Fruit fly (Drosophila melanogaster) whole organism, prepupa: ENCODE measurements around the gene CG17221.
A peak's percentile ranks its signal among the peaks of the same experiment; 100 is the strongest.

Experiments used
- Blimp-1 ChIP-seq: fragments of 200-800 bp; sonication (Bioruptor generic); optimal IDR thresholded peaks from 3 replicates; lab custom pipeline; 2017; ENCODE audit warnings: missing biosample characterization, missing genetic modification characterization, mild to moderate bottlenecking, moderate library complexity, missing genetic modification reagents
- CG11762 ChIP-seq: fragments of 200-800 bp; sonication (Bioruptor generic); optimal IDR thresholded peaks from 3 replicates; lab custom pipeline; 2016; ENCODE audit warnings: missing biosample characterization, missing genetic modification characterization; ENCODE audit not compliant: insufficient read depth
- CG1621 ChIP-seq: fragments of 200-800 bp; sonication (Bioruptor generic); optimal IDR thresholded peaks from 3 replicates; lab custom pipeline; 2018; ENCODE audit warnings: missing biosample characterization, mild to moderate bottlenecking, missing genetic modification characterization
- CG16779 ChIP-seq: fragments of 200-800 bp; sonication (Bioruptor generic); optimal IDR thresholded peaks from 3 replicates; lab custom pipeline; 2017; ENCODE audit warnings: missing biosample characterization, mild to moderate bottlenecking, missing genetic modification characterization
- CG3032 ChIP-seq: fragments of 200-800 bp; optimal IDR thresholded peaks from 2 replicates; lab custom pipeline; 2019; ENCODE audit warnings: missing biosample characterization, mild to moderate bottlenecking, missing genetic modification characterization, moderate library complexity
- CG31627 ChIP-seq: fragments of 200-800 bp; sonication (Bioruptor generic); optimal IDR thresholded peaks from 3 replicates; lab custom pipeline; 2016; ENCODE audit warnings: missing biosample characterization, missing genetic modification characterization
- CG34406 ChIP-seq: fragments of 200-800 bp; sonication (Bioruptor generic); optimal IDR thresholded peaks from 3 replicates; lab custom pipeline; 2016; ENCODE audit warnings: missing biosample characterization, missing genetic modification characterization
- CG3919 ChIP-seq: fragments of 200-800 bp; sonication (Bioruptor generic); optimal IDR thresholded peaks from 3 replicates; lab custom pipeline; 2016; ENCODE audit warnings: missing biosample characterization, missing genetic modification characterization
- CG4318 ChIP-seq: fragments of 200-800 bp; sonication (Bioruptor generic); optimal IDR thresholded peaks from 3 replicates; lab custom pipeline; 2017; ENCODE audit warnings: missing biosample characterization, mild to moderate bottlenecking, missing genetic modification characterization
- CG6854 ChIP-seq: fragments of 200-800 bp; sonication (Bioruptor generic); optimal IDR thresholded peaks from 2 replicates; lab custom pipeline; 2017; ENCODE audit warnings: missing biosample characterization, mild to moderate bottlenecking, missing genetic modification characterization
- CG8632 ChIP-seq: fragments of 200-800 bp; sonication (Bioruptor generic); optimal IDR thresholded peaks from 3 replicates; lab custom pipeline; 2016; ENCODE audit warnings: missing biosample characterization, missing genetic modification characterization
- Eip78C ChIP-seq: fragments of 200-800 bp; sonication (Bioruptor generic); peaks from one replicate; lab custom pipeline; 2016; ENCODE audit warnings: missing biosample characterization, missing genetic modification characterization
- Hr38 ChIP-seq: sonication (Bioruptor generic); optimal IDR thresholded peaks from 2 replicates; lab custom pipeline; 2016; ENCODE audit warnings: missing biosample characterization, missing genetic modification characterization
- Hr4 ChIP-seq: fragments of 200-800 bp; sonication (Bioruptor generic); optimal IDR thresholded peaks from 3 replicates; lab custom pipeline; 2016; ENCODE audit warnings: missing biosample characterization, missing genetic modification characterization
- Met ChIP-seq: fragments of 200-800 bp; sonication (Bioruptor generic); optimal IDR thresholded peaks from 3 replicates; lab custom pipeline; 2016; ENCODE audit warnings: missing biosample characterization, missing genetic modification characterization
- Smox ChIP-seq: fragments of 200-800 bp; sonication (Bioruptor generic); optimal IDR thresholded peaks from 3 replicates; lab custom pipeline; 2016; ENCODE audit warnings: missing biosample characterization, missing genetic modification characterization
- Sox102F ChIP-seq: fragments of 200-800 bp; sonication (Bioruptor generic); optimal IDR thresholded peaks from 2 replicates; lab custom pipeline; 2016; ENCODE audit warnings: missing biosample characterization, mild to moderate bottlenecking, missing genetic modification characterization
- Sox14 ChIP-seq: fragments of 200-800 bp; sonication (Bioruptor generic); optimal IDR thresholded peaks from 3 replicates; lab custom pipeline; 2016; ENCODE audit warnings: missing biosample characterization, missing genetic modification characterization
- achi ChIP-seq: fragments of 200-800 bp; sonication (Bioruptor generic); optimal IDR thresholded peaks from 3 replicates; lab custom pipeline; 2016; ENCODE audit warnings: missing biosample characterization, missing genetic modification characterization
- acj6 ChIP-seq: fragments of 200-800 bp; sonication (Bioruptor generic); optimal IDR thresholded peaks from 3 replicates; lab custom pipeline; 2016; ENCODE audit warnings: missing biosample characterization, missing genetic modification characterization
- cyc ChIP-seq: fragments of 200-800 bp; sonication (Bioruptor generic); optimal IDR thresholded peaks from 3 replicates; lab custom pipeline; 2016; ENCODE audit warnings: missing biosample characterization, missing genetic modification characterization
- fd59A ChIP-seq: fragments of 200-800 bp; sonication (Bioruptor generic); optimal IDR thresholded peaks from 2 replicates; lab custom pipeline; 2017; ENCODE audit warnings: missing biosample characterization, mild to moderate bottlenecking, missing genetic modification characterization, missing genetic modification reagents
- fd85E ChIP-seq: fragments of 200-800 bp; sonication (Bioruptor generic); optimal IDR thresholded peaks from 3 replicates; lab custom pipeline; 2016; ENCODE audit warnings: missing biosample characterization, missing genetic modification characterization
- fkh ChIP-seq: fragments of 200-800 bp; sonication (Bioruptor generic); optimal IDR thresholded peaks from 3 replicates; lab custom pipeline; 2017; ENCODE audit warnings: missing biosample characterization, mild to moderate bottlenecking, missing genetic modification characterization, moderate library complexity
- lz ChIP-seq: fragments of 200-800 bp; sonication (Bioruptor generic); optimal IDR thresholded peaks from 3 replicates; lab custom pipeline; 2016; ENCODE audit warnings: missing biosample characterization, missing genetic modification characterization
- net ChIP-seq: fragments of 200-800 bp; sonication (Bioruptor generic); optimal IDR thresholded peaks from 3 replicates; lab custom pipeline; 2016; ENCODE audit warnings: missing biosample characterization, missing genetic modification characterization
- ss ChIP-seq, 2 experiments: fragments of 200-800 bp; sonication (Bioruptor generic); optimal IDR thresholded peaks; 2 replicates in 1 of 2; 3 replicates in 1 of 2; lab custom pipeline; 2017 to 2018; ENCODE audit warnings: mild to moderate bottlenecking in 2 of 2, missing biosample characterization in 2 of 2, missing genetic modification characterization in 2 of 2, moderate library complexity in 1 of 2
- svp ChIP-seq: fragments of 200-800 bp; sonication (Bioruptor generic); peaks from one replicate; lab custom pipeline; 2016; ENCODE audit warnings: missing biosample characterization, missing genetic modification characterization
- topi ChIP-seq: fragments of 200-800 bp; sonication (Bioruptor generic); optimal IDR thresholded peaks from 3 replicates; lab custom pipeline; 2016; ENCODE audit warnings: missing biosample characterization, missing genetic modification characterization
- vri ChIP-seq: fragments of 200-800 bp; sonication (Bioruptor generic); optimal IDR thresholded peaks from 3 replicates; lab custom pipeline; 2016; ENCODE audit warnings: missing biosample characterization, mild to moderate bottlenecking, missing genetic modification characterization

The CG17221 gene

DNA sequence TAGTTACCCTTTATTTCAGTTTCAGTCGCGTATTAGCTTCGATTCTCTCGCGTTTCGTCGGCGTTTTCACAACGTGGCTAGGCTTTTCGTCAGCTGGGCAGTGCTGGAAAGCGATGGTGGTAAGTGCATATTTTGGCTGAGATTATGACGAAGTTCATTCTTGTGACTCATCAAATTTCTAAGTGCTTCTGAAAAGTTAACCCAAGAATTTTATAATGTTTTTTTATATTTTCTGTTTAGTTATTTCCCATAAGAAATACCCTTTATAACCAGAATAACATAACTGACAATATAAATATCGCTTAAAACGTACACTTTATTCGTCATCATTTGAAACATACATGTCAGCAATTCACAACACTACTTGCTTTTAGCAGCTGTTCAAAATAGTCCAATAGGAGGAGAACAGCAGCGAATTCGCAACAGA, 2.6 kb upstream of the CG17221 start, which contains the start of the genes CG17260 and SerRS (continued):
- TF ChIP-seq topi = peak; percentile 95
- peak; percentile 95 for TF ChIP-seq cyc
- TF ChIP-seq CG4318 (GFP tag; lab: Kevin White, UChicago) = no peak
- TF ChIP-seq achi (GFP tag; lab: Kevin White, UChicago) = peak; percentile 90
- TF ChIP-seq Smox (GFP tag; lab: Kevin White, UChicago) = peak; percentile 92
- TF ChIP-seq lz (GFP tag; lab: Kevin White, UChicago) = peak; percentile 97
- TF ChIP-seq net = peak; percentile 79
- TF ChIP-seq CG1621 (tag; lab: Kevin White, UChicago) = peak; percentile 73
- peak; percentile 95 for TF ChIP-seq Sox14 (GFP tag; lab: Kevin White, UChicago)
- TF ChIP-seq CG31627 (GFP tag; lab: Kevin White, UChicago) = peak; percentile 97
- no peak for TF ChIP-seq Sox102F
- TF ChIP-seq Blimp-1 (GFP tag; lab: Kevin White, UChicago) = no peak
- TF ChIP-seq ss (GFP tag; optimal IDR thresholded peaks at IDR 0.05; lab: Kevin White, UChicago) = no peak
- no peak for TF ChIP-seq fd85E (GFP tag; lab: Kevin White, UChicago)
- peak; percentile 73 for TF ChIP-seq Hr38 (GFP tag; lab: Kevin White, UChicago)
- TF ChIP-seq CG3032 (tag; lab: Kevin White, UChicago) = peak; percentile 92
- TF ChIP-seq CG6854 = peak; percentile 69

DNA sequence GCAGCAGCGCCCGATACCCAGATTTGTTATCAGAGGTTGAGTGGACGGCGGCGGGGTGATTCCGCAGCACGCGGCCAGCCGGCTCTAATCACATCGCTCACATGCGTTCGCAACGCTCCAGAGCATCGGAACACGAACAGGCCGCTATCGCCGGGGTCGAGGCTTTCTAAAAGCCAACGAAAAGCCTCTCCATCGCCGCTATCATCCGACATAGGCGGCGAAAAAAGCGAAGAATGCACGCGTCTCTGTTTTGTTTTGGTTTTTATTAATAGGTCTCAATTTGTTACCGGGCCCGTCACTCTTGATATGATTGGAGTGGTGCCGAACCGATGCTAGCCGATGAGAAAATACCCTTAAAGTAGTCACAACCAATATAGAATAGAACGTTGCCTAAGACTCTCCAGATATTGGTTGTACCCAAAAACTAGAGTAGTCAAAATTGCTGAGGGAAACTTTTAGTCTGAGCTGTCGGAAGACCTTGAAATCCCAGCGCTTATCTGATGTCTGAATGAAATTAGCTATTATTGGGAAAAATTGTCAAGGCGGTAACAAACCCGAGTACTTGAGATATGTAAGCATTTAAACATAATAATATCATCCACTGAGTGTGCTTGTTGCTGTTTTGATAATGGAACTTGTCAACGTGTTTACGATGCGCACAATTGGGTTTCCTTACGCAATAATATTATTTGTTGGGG, 2.3 kb downstream of the CG17221 start, which contains the start of gene CG17261:
CG17261 (plus strand) TSS at position 634 of the 698 bp plus-strand sequence.
- TF ChIP-seq CG3032 (tag; lab: Kevin White, UChicago) = no peak
- no peak for TF ChIP-seq CG34406
- no peak for TF ChIP-seq CG6854
- TF ChIP-seq CG16779 (tag; lab: Kevin White, UChicago) = no peak
- no peak for TF ChIP-seq CG3919 (GFP tag; lab: Kevin White, UChicago)
- no peak for TF ChIP-seq CG11762
- peak; percentile 86 for TF ChIP-seq svp (GFP tag; lab: Kevin White, UChicago)
- TF ChIP-seq vri (GFP tag; lab: Kevin White, UChicago) = peak; percentile 64
- no peak for TF ChIP-seq CG8632 (GFP tag; lab: Kevin White, UChicago)
- no peak for TF ChIP-seq Sox102F
- no peak for TF ChIP-seq acj6 (GFP tag; lab: Kevin White, UChicago)
- no peak for TF ChIP-seq topi
- TF ChIP-seq Blimp-1 (GFP tag; lab: Kevin White, UChicago) = no peak
- TF ChIP-seq, all 60 proteins: peak for 2

DNA sequence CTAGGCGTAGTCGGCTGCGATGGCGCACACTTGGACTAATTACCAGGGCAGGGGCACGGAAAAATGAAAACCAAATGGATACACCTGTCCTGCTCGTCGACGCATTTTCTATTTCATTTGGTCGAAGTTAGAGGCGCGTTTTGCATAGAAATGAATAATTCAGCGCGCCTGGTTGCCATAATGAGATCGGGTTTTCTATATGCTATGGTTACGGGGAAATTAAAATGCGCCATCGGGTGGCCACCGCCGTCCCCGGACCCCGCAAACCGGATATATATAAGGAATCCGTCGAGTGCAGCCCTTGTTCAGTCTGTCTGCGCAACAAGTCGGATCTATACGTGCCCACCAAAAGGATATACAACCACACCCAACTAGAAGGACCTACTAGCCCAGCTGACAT, 3.9 kb downstream of the CG17221 start, which contains the start of gene FASN2:
FASN2 (plus strand) TSS at position 301 of the 400 bp plus-strand sequence.
- TF ChIP-seq Met (GFP tag; lab: Kevin White, UChicago) (no peak), fd85E (GFP tag; lab: Kevin White, UChicago) (no peak), fd59A (no peak), ss (GFP tag; optimal IDR thresholded peaks at IDR 0.05; lab: Kevin White, UChicago) (no peak), CG8632 (GFP tag; lab: Kevin White, UChicago) (no peak), net (no peak), fkh (GFP tag; lab: Kevin White, UChicago) (no peak), Eip78C (GFP tag; lab: Kevin White, UChicago) (no peak), Hr4 (GFP tag; lab: Kevin White, UChicago) (no peak)

DNA sequence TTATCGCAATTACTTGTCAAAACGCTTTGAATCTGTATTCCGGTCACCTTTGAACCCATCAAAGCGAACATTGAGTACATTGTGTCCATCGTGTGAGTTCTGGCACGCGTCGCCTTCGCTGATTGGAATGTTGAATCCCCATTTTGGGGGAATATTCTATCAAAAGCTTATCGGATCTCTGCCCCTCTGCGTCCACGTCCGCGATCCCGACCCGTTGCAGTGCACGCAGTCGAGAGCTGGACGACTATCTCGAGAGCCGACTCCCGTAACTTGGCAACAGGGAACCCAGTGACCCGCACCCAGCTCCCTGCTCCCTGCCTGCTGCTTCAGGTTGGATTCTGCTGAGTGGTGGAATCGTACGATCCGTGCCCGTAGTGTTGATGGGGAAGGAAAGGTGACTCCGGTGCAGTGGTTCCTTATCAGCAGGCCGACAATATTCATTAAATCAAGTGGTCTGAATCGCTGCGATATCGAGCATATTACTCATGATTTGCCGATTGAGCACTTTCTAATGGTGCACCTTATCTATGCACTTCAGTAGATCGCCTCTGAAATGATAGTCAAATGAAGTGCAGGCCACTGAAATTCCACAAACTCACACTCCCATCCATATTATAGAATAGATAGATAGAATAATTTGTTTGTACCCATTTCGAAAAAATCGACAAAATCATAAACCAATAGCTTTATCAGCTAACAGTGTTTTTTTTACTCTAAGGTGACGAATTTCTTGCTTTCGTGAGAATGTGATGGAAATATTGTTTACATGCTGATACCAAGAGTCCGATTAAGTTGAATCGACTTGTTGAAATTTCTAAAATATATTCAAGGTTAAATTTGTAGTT, 5.1 kb downstream of the CG17221 start:
- TF ChIP-seq svp (GFP tag; lab: Kevin White, UChicago) (peak; percentile 96), acj6 (GFP tag; lab: Kevin White, UChicago) (no peak), fkh (GFP tag; lab: Kevin White, UChicago) (peak; percentile 35), vri (GFP tag; lab: Kevin White, UChicago) (peak; percentile 39)
